Worm (Caenorhabditis elegans) whole organism, late embryonic: ENCODE data around the gene K02C4.3.

ENCODE experiments used
- C08G9.2 ChIP-seq: sonication (generic microtip); optimal IDR thresholded peaks from 2 replicates; lab custom pipeline; 2016; ENCODE audit warnings: mild to moderate bottlenecking, missing genetic modification characterization, moderate library complexity, missing compliant biosample characterization
- C38D4.7 ChIP-seq: fragments of 200-800 bp; sonication (Bioruptor generic); optimal IDR thresholded peaks from 2 replicates; lab custom pipeline; 2018; ENCODE audit warnings: mild to moderate bottlenecking, missing genetic modification characterization, moderate library complexity, missing compliant biosample characterization
- K02D7.2 ChIP-seq: sonication (generic microtip); optimal IDR thresholded peaks from 2 replicates; lab custom pipeline; 2017; ENCODE audit warnings: mild to moderate bottlenecking, missing genetic modification characterization, missing compliant biosample characterization
- T23F11.4 ChIP-seq: fragments of 200-800 bp; sonication (Bioruptor generic); optimal IDR thresholded peaks from 2 replicates; lab custom pipeline; 2018; ENCODE audit warnings: mild to moderate bottlenecking, missing genetic modification characterization, missing compliant biosample characterization
- ceh-14 ChIP-seq: sonication (generic microtip); optimal IDR thresholded peaks from 2 replicates; lab custom pipeline; 2016; ENCODE audit warnings: missing genotype, missing genetic modification characterization, missing compliant biosample characterization
- ceh-18 ChIP-seq: sonication (generic microtip); optimal IDR thresholded peaks from 2 replicates; lab custom pipeline; 2016; ENCODE audit warnings: missing genetic modification characterization, missing compliant biosample characterization
- ceh-22 ChIP-seq: sonication (generic microtip); optimal IDR thresholded peaks from 2 replicates; lab custom pipeline; 2017; ENCODE audit warnings: missing biosample characterization, missing genetic modification characterization
- ceh-24 ChIP-seq: sonication (generic microtip); optimal IDR thresholded peaks from 2 replicates; lab custom pipeline; 2016; ENCODE audit warnings: mild to moderate bottlenecking, missing genetic modification characterization, missing compliant biosample characterization
- ceh-30 ChIP-seq: fragments of 150-350 bp; optimal IDR thresholded peaks from 2 replicates; lab custom pipeline; 2014; ENCODE audit warnings: missing biosample characterization, missing genetic modification characterization
- ceh-31 ChIP-seq: sonication (generic microtip); optimal IDR thresholded peaks from 2 replicates; lab custom pipeline; 2016; ENCODE audit warnings: missing genetic modification characterization, missing compliant biosample characterization
- ceh-34 ChIP-seq: sonication (generic microtip); optimal IDR thresholded peaks from 2 replicates; lab custom pipeline; 2016; ENCODE audit warnings: mild to moderate bottlenecking, missing genetic modification characterization, missing compliant biosample characterization
- ceh-9 ChIP-seq: sonication (generic microtip); optimal IDR thresholded peaks from 2 replicates; lab custom pipeline; 2016; ENCODE audit warnings: mild to moderate bottlenecking, missing genetic modification characterization, inconsistent platforms, missing compliant biosample characterization
- che-1 ChIP-seq: sonication (generic microtip); optimal IDR thresholded peaks from 2 replicates; lab custom pipeline; 2016; ENCODE audit warnings: mild to moderate bottlenecking, missing genetic modification characterization, missing compliant biosample characterization
- dmd-4 ChIP-seq: sonication (generic microtip); optimal IDR thresholded peaks from 2 replicates; lab custom pipeline; 2016; ENCODE audit warnings: borderline replicate concordance, missing genetic modification characterization, missing compliant biosample characterization
- dve-1 ChIP-seq: sonication (generic microtip); optimal IDR thresholded peaks from 2 replicates; lab custom pipeline; 2017; ENCODE audit warnings: antibody characterized with exemption, mild to moderate bottlenecking, missing genetic modification characterization, missing compliant biosample characterization
- elt-2 ChIP-seq: sonication (generic microtip); optimal IDR thresholded peaks from 2 replicates; lab custom pipeline; 2016; ENCODE audit warnings: missing genetic modification reagents, missing genetic modification characterization, missing compliant biosample characterization
- eyg-1 ChIP-seq: sonication (generic microtip); optimal IDR thresholded peaks from 2 replicates; lab custom pipeline; 2016; ENCODE audit warnings: missing genotype, missing genetic modification characterization, missing compliant biosample characterization
- fkh-10 ChIP-seq: fragments of 150-350 bp; optimal IDR thresholded peaks from 2 replicates; lab custom pipeline; 2014; ENCODE audit warnings: missing biosample characterization, missing genetic modification reagents, missing genetic modification characterization
- fkh-6 ChIP-seq: sonication (generic microtip); optimal IDR thresholded peaks from 2 replicates; lab custom pipeline; 2016; ENCODE audit warnings: missing genetic modification characterization, missing compliant biosample characterization
- hlh-13 ChIP-seq: fragments of 200-800 bp; sonication (Bioruptor generic); optimal IDR thresholded peaks from 2 replicates; lab custom pipeline; 2018; ENCODE audit warnings: mild to moderate bottlenecking, missing genetic modification characterization, missing compliant biosample characterization
- hlh-30 ChIP-seq: sonication (generic microtip); optimal IDR thresholded peaks from 2 replicates; lab custom pipeline; 2017; ENCODE audit warnings: antibody characterized with exemption, missing genetic modification characterization, missing compliant biosample characterization; ENCODE audit not compliant: insufficient read depth
- hlh-6 ChIP-seq: sonication (generic microtip); optimal IDR thresholded peaks from 2 replicates; lab custom pipeline; 2016; ENCODE audit warnings: missing genotype, missing genetic modification characterization, missing compliant biosample characterization
- hlh-8 ChIP-seq: sonication (generic microtip); optimal IDR thresholded peaks from 2 replicates; lab custom pipeline; 2016; ENCODE audit warnings: missing genotype, missing genetic modification characterization, missing compliant biosample characterization
- lim-6 ChIP-seq: sonication (generic microtip); optimal IDR thresholded peaks from 2 replicates; lab custom pipeline; 2016; ENCODE audit warnings: missing genetic modification characterization, missing compliant biosample characterization
- lin-11 ChIP-seq: fragments of 200-800 bp; sonication (Bioruptor generic); optimal IDR thresholded peaks from 2 replicates; lab custom pipeline; 2018; ENCODE audit warnings: mild to moderate bottlenecking, missing genetic modification characterization, missing compliant biosample characterization
- madf-2 ChIP-seq: sonication (generic microtip); optimal IDR thresholded peaks from 2 replicates; lab custom pipeline; 2017; ENCODE audit warnings: missing genetic modification characterization, missing compliant biosample characterization
- mec-3 ChIP-seq: sonication (generic microtip); optimal IDR thresholded peaks from 2 replicates; lab custom pipeline; 2016; ENCODE audit warnings: borderline replicate concordance, missing genetic modification characterization, missing compliant biosample characterization
- nhr-11 ChIP-seq: fragments of 150-350 bp; optimal IDR thresholded peaks from 2 replicates; lab custom pipeline; 2014; ENCODE audit warnings: missing biosample characterization, missing genetic modification characterization
- nhr-232 ChIP-seq: sonication (generic microtip); optimal IDR thresholded peaks from 2 replicates; lab custom pipeline; 2016; ENCODE audit warnings: missing genetic modification characterization, missing compliant biosample characterization
- npax-4 ChIP-seq: sonication (generic microtip); optimal IDR thresholded peaks from 2 replicates; lab custom pipeline; 2016; ENCODE audit warnings: missing genetic modification characterization, missing compliant biosample characterization
- odd-2 ChIP-seq: sonication (generic microtip); optimal IDR thresholded peaks from 2 replicates; lab custom pipeline; 2017; ENCODE audit warnings: antibody characterized with exemption, mild to moderate bottlenecking, missing genetic modification characterization, missing compliant biosample characterization
- pag-3 ChIP-seq: sonication (generic microtip); optimal IDR thresholded peaks from 2 replicates; lab custom pipeline; 2016; ENCODE audit warnings: missing compliant biosample characterization, missing genetic modification characterization, borderline replicate concordance
- pat-9 ChIP-seq: fragments of 200-800 bp; sonication (Bioruptor generic); optimal IDR thresholded peaks from 2 replicates; lab custom pipeline; 2018; ENCODE audit warnings: mild to moderate bottlenecking, missing genetic modification characterization, moderate library complexity, missing compliant biosample characterization
- pha-4 ChIP-seq: fragments of 150-350 bp; optimal IDR thresholded peaks from 2 replicates; lab custom pipeline; 2018; ENCODE audit warnings: missing biosample characterization, missing genetic modification reagents, missing genetic modification characterization
- pqm-1 ChIP-seq: sonication (generic microtip); optimal IDR thresholded peaks from 2 replicates; lab custom pipeline; 2016; ENCODE audit warnings: missing genetic modification characterization, missing compliant biosample characterization
- ref-2 ChIP-seq: sonication (generic microtip); optimal IDR thresholded peaks from 2 replicates; lab custom pipeline; 2016; ENCODE audit warnings: missing genetic modification characterization, missing compliant biosample characterization
- sox-2 ChIP-seq: fragments of 200-800 bp; sonication (Bioruptor generic); IDR thresholded peaks from 2 replicates; pipeline ENCODE4 v1.3.6; 2022; ENCODE audit warnings: missing genetic modification reagents, missing genetic modification characterization, missing compliant biosample characterization
- sox-4 ChIP-seq: sonication (generic microtip); optimal IDR thresholded peaks from 2 replicates; lab custom pipeline; 2017; ENCODE audit warnings: mild to moderate bottlenecking, missing genetic modification characterization, inconsistent platforms, missing compliant biosample characterization
- tbx-7 ChIP-seq: sonication (generic microtip); optimal IDR thresholded peaks from 2 replicates; lab custom pipeline; 2016; ENCODE audit warnings: missing genotype, missing genetic modification characterization, missing compliant biosample characterization
- unc-3 ChIP-seq, 2 experiments: fragments of 200-800 bp in 1 of 2; sonication (Bioruptor generic) in 1 of 2; sonication (generic microtip) in 1 of 2; conservative IDR thresholded peaks in 1 of 2; optimal IDR thresholded peaks in 1 of 2; 2 replicates each; pipeline versions ENCODE4 v1.3.6 to Lab custom; 2016 to 2022; ENCODE audit warnings: missing compliant biosample characterization in 2 of 2, missing genetic modification characterization in 2 of 2, missing genetic modification reagents in 1 of 2
- unc-42 ChIP-seq: sonication (generic microtip); optimal IDR thresholded peaks from 2 replicates; lab custom pipeline; 2016; ENCODE audit warnings: missing genotype, missing genetic modification characterization, missing compliant biosample characterization
- unc-86 ChIP-seq: sonication (generic microtip); optimal IDR thresholded peaks from 2 replicates; lab custom pipeline; 2016; ENCODE audit warnings: missing genetic modification characterization, missing compliant biosample characterization
- zip-5 ChIP-seq: sonication (generic microtip); optimal IDR thresholded peaks from 2 replicates; lab custom pipeline; 2016; ENCODE audit warnings: missing genetic modification characterization, missing compliant biosample characterization

K02C4.3 gene

DNA sequence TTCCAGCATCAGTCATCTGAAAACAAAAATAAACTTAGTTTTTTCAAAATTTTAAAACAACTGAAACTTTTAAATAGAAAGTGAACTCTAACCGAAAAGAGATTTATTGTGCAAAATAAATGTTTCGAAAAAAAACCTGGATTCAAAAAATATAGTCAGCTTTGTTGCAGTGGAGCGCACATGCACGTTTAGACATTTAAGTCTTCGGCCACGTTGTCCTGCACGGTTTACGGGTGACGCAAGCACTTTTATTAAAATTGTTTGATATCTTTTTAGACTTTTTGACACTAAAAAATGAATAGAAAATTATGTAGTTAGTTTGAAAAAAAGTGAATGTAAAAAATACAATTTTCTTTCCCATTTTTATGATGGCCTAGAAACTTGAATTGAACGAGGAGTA is 47.2 kb downstream of the K02C4.3 start, which contains the start of the genes ubh-4 and algn-6 (continued):
- TF ChIP-seq pha-4 (no peak), pat-9 (tag; lab: Kevin White, UChicago) (no peak), che-1 (tag; lab: Kevin White, UChicago) (no peak), pqm-1 (no peak), lim-6 (tag; lab: Kevin White, UChicago) (no peak), mec-3 (tag; lab: Kevin White, UChicago) (no peak), nhr-11 (tag; lab: Kevin White, UChicago) (no peak), unc-3 (GFP tag; conservative IDR thresholded peaks at IDR 0.05; lab: Robert Waterston, UW) (no peak), unc-3 (tag; optimal IDR thresholded peaks at IDR 0.05; lab: Kevin White, UChicago) (no peak), ceh-18 (no peak), pag-3 (no peak), ceh-22 (tag; lab: Kevin White, UChicago) (no peak), fkh-10 (GFP tag; lab: Kevin White, UChicago) (no peak), sox-4 (tag; lab: Kevin White, UChicago) (no peak), ceh-31 (tag; lab: Kevin White, UChicago) (peak; percentile 84), sox-2 (GFP tag; lab: Robert Waterston, UW) (no peak), nhr-232 (tag; lab: Kevin White, UChicago) (no peak), ceh-9 (tag; lab: Kevin White, UChicago) (no peak), zip-5 (tag; lab: Kevin White, UChicago) (peak; percentile 65), C08G9.2 (tag; lab: Kevin White, UChicago) (peak; percentile 67), ceh-30 (tag; lab: Kevin White, UChicago) (no peak), hlh-6 (tag; lab: Kevin White, UChicago) (no peak), fkh-6 (tag; lab: Kevin White, UChicago) (no peak), T23F11.4 (GFP tag; lab: Kevin White, UChicago) (no peak), tbx-7 (tag; lab: Kevin White, UChicago) (peak; percentile 42), ceh-14 (peak; percentile 5), ceh-34 (tag; lab: Kevin White, UChicago) (no peak), ref-2 (tag; lab: Kevin White, UChicago) (peak; percentile 30), hlh-8 (tag; lab: Kevin White, UChicago) (peak; percentile 2), madf-2 (tag; lab: Kevin White, UChicago) (no peak), elt-2 (tag; lab: Kevin White, UChicago) (peak; percentile 35), npax-4 (tag; lab: Kevin White, UChicago) (no peak), unc-42 (tag; lab: Kevin White, UChicago) (peak; percentile 56), lin-11 (tag; lab: Kevin White, UChicago) (no peak), eyg-1 (tag; lab: Kevin White, UChicago) (no peak), dmd-4 (tag; lab: Kevin White, UChicago) (no peak), hlh-30 (tag; lab: Kevin White, UChicago) (no peak), odd-2 (tag; lab: Kevin White, UChicago) (no peak), hlh-13 (GFP tag; lab: Kevin White, UChicago) (no peak), C38D4.7 (no peak), K02D7.2 (tag; lab: Kevin White, UChicago) (no peak), unc-86 (no peak), dve-1 (tag; lab: Kevin White, UChicago) (no peak), ceh-24 (tag; lab: Kevin White, UChicago) (no peak)
